3 fruit fly cellular contexts compared by ENCODE assay signal in genomic region chrX:5091154-5091553, dm6.
A peak's percentile ranks its signal among the peaks of the same experiment; 100 is the strongest.
TF ChIP-seq lines count a peak whose summit lies in the region.

No protein-coding gene starts in this region.

- TF ChIP-seq CTCF in S2 (optimal IDR thresholded peaks at IDR 0.05; lab: Kevin White, UChicago): peak; percentile 47 to 71
- TF ChIP-seq CTCF in whole organism, embryonic (GFP tag; optimal IDR thresholded peaks at IDR 0.05; lab: Kevin White, UChicago): peak; percentile 87

TF ChIP-seq in whole organism, adult, 20 proteins besides CTCF, POLR2A, EP300 and RAD21:
- TF ChIP-seq Clk (GFP tag; optimal IDR thresholded peaks at IDR 0.05; lab: Kevin White, UChicago) (no peak), CG33017 (tag; optimal IDR thresholded peaks at IDR 0.05; lab: Kevin White, UChicago) (no peak), pad (GFP tag; optimal IDR thresholded peaks at IDR 0.05; lab: Kevin White, UChicago) (no peak), kay (GFP tag; lab: Kevin White, UChicago; ENCODE audit: borderline replicate concordance) (peak; percentile 56), CG1620 (GFP tag; optimal IDR thresholded peaks at IDR 0.05; lab: Kevin White, UChicago) (no peak), toe (GFP tag; optimal IDR thresholded peaks at IDR 0.05; lab: Kevin White, UChicago) (no peak)

TF ChIP-seq in whole organism, embryonic, 481 proteins besides CTCF, POLR2A, EP300 and RAD21:
- TF ChIP-seq chn (GFP tag; optimal IDR thresholded peaks at IDR 0.05; lab: Kevin White, UChicago) (no peak), gsb-n (tag; optimal IDR thresholded peaks at IDR 0.05; lab: Kevin White, UChicago) (no peak), CG15479 (GFP tag; optimal IDR thresholded peaks at IDR 0.05; lab: Kevin White, UChicago) (no peak), tap (tag; optimal IDR thresholded peaks at IDR 0.05; lab: Kevin White, UChicago) (no peak), crol (GFP tag; IDR thresholded peaks at IDR 0.05; lab: Robert Waterston, UW) (0 out of 2 replicates have a peak, but pooled peaks have one; percentile 0), pan (optimal IDR thresholded peaks at IDR 0.05; lab: Kevin White, UChicago) (no peak), pan (GFP tag; optimal IDR thresholded peaks at IDR 0.05 in 1 of 2, IDR thresholded peaks at IDR 0.05 in 1 of 2) (no peak), sqz (GFP tag; optimal IDR thresholded peaks at IDR 0.05; lab: Kevin White, UChicago) (peak; percentile 18), stwl (tag; optimal IDR thresholded peaks at IDR 0.05; lab: Kevin White, UChicago) (peak; percentile 7), vfl (GFP tag; optimal IDR thresholded peaks at IDR 0.05; lab: Kevin White, UChicago) (no peak), shn (GFP tag; optimal IDR thresholded peaks at IDR 0.05; lab: Kevin White, UChicago) (no peak), Asciz (GFP tag; optimal IDR thresholded peaks at IDR 0.05; lab: Kevin White, UChicago) (no peak), CG17385 (GFP tag; optimal IDR thresholded peaks at IDR 0.05; lab: Kevin White, UChicago) (no peak), D19B (GFP tag; optimal IDR thresholded peaks at IDR 0.05; lab: Kevin White, UChicago) (no peak), sna (GFP tag; IDR thresholded peaks at IDR 0.05; lab: Robert Waterston, UW; ENCODE audit: partially characterized antibody) (no peak), dm (GFP tag; optimal IDR thresholded peaks at IDR 0.05; lab: Kevin White, UChicago) (no peak), CG9932 (GFP tag; IDR thresholded peaks at IDR 0.05; lab: Robert Waterston, UW) (no peak), CG14050 (GFP tag; IDR thresholded peaks at IDR 0.05; lab: Robert Waterston, UW) (no peak), CG14965 (GFP tag; optimal IDR thresholded peaks at IDR 0.05; lab: Kevin White, UChicago; ENCODE audit: borderline replicate concordance) (no peak)
